Fruit fly (Drosophila melanogaster) whole organism, embryonic: Measurements from ENCODE around the gene CG11367.

Experiments
- Atf-2 ChIP-seq: fragments of 200-800 bp; sonication (Bioruptor generic); optimal IDR thresholded peaks from 2 replicates; lab custom pipeline; 2016; ENCODE audit warnings: missing biosample characterization, missing genetic modification characterization
- Bdp1 ChIP-seq: fragments of 200-800 bp; sonication (Bioruptor generic); optimal IDR thresholded peaks from 3 replicates; lab custom pipeline; 2016; ENCODE audit warnings: missing biosample characterization, missing genetic modification characterization
- Bgb ChIP-seq: fragments of 200-800 bp; sonication (Bioruptor generic); IDR thresholded peaks from 2 replicates; pipeline ENCODE4 v1.3.6; 2022; ENCODE audit warnings: missing biosample characterization, missing genetic modification characterization; ENCODE audit not compliant: partially characterized antibody
- CG1024 ChIP-seq: fragments of 200-800 bp; sonication (Bioruptor generic); IDR thresholded peaks from 2 replicates; pipeline ENCODE4 v1.3.6; 2022; ENCODE audit warnings: missing biosample characterization, missing genetic modification characterization
- CG11093 ChIP-seq: fragments of 200-800 bp; sonication (Bioruptor generic); IDR thresholded peaks from 3 replicates; pipeline ENCODE4 v1.3.6; 2022; ENCODE audit warnings: missing biosample characterization, missing genetic modification characterization
- CG11695 ChIP-seq: fragments of 200-800 bp; sonication (Bioruptor generic); IDR thresholded peaks from 3 replicates; pipeline ENCODE4 v1.3.6; 2022; ENCODE audit warnings: missing biosample characterization, missing genetic modification characterization
- CG11723 ChIP-seq: fragments of 200-800 bp; sonication (Bioruptor generic); optimal IDR thresholded peaks from 2 replicates; lab custom pipeline; 2017; ENCODE audit warnings: missing biosample characterization, mild to moderate bottlenecking, missing genetic modification characterization
- CG12104 ChIP-seq: fragments of 200-800 bp; sonication (Bioruptor generic); optimal IDR thresholded peaks from 3 replicates; lab custom pipeline; 2016; ENCODE audit warnings: missing biosample characterization, missing genetic modification characterization
- CG14014 ChIP-seq: fragments of 200-800 bp; sonication (Bioruptor generic); IDR thresholded peaks from 2 replicates; pipeline ENCODE4 v1.3.6; 2022; ENCODE audit warnings: missing biosample characterization, missing genetic modification characterization
- CG16813 ChIP-seq: fragments of 200-800 bp; sonication (Bioruptor generic); IDR thresholded peaks from 3 replicates; pipeline ENCODE4 v1.3.6; 2022; ENCODE audit warnings: missing biosample characterization, missing genetic modification characterization; ENCODE audit not compliant: partially characterized antibody
- CG18764 ChIP-seq: fragments of 200-800 bp; sonication (Bioruptor generic); optimal IDR thresholded peaks from 3 replicates; lab custom pipeline; 2016; ENCODE audit warnings: missing biosample characterization, missing genetic modification characterization
- CG3065 ChIP-seq: fragments of 200-800 bp; sonication (Bioruptor generic); optimal IDR thresholded peaks from 2 replicates; lab custom pipeline; 2016; ENCODE audit warnings: missing biosample characterization, missing genetic modification characterization
- CG31388 ChIP-seq: fragments of 200-800 bp; sonication (Bioruptor generic); optimal IDR thresholded peaks from 2 replicates; lab custom pipeline; 2016; ENCODE audit warnings: missing biosample characterization, missing genetic modification characterization
- CG43689 ChIP-seq: fragments of 200-800 bp; sonication (Bioruptor generic); IDR thresholded peaks from 2 replicates; pipeline ENCODE4 v1.3.6; 2022; ENCODE audit warnings: missing biosample characterization, missing genetic modification characterization
- CG4707 ChIP-seq: fragments of 200-800 bp; sonication (Bioruptor generic); optimal IDR thresholded peaks from 2 replicates; lab custom pipeline; 2018; ENCODE audit warnings: missing biosample characterization, mild to moderate bottlenecking, missing genetic modification characterization, moderate library complexity
- CG4730 ChIP-seq: fragments of 200-800 bp; sonication (Bioruptor generic); IDR thresholded peaks from 2 replicates; pipeline ENCODE4 v1.3.6; 2022; ENCODE audit warnings: missing biosample characterization, missing genetic modification characterization
- CG6175 ChIP-seq: fragments of 200-800 bp; sonication (Bioruptor generic); IDR thresholded peaks from 3 replicates; pipeline ENCODE4 v1.3.6; 2022; ENCODE audit warnings: missing biosample characterization, missing genetic modification characterization
- CG6654 ChIP-seq: fragments of 200-800 bp; sonication (Bioruptor generic); optimal IDR thresholded peaks from 2 replicates; lab custom pipeline; 2017; ENCODE audit warnings: missing biosample characterization, mild to moderate bottlenecking, missing genetic modification characterization
- CG7372 ChIP-seq: fragments of 200-800 bp; sonication (Bioruptor generic); IDR thresholded peaks from 2 replicates; pipeline ENCODE4 v1.3.6; 2022; ENCODE audit warnings: missing biosample characterization, missing genetic modification characterization
- CG7928 ChIP-seq: fragments of 200-800 bp; sonication (Bioruptor generic); optimal IDR thresholded peaks from 2 replicates; lab custom pipeline; 2017; ENCODE audit warnings: missing biosample characterization, mild to moderate bottlenecking, missing genetic modification characterization
- CG8089 ChIP-seq: fragments of 200-800 bp; sonication (Bioruptor generic); optimal IDR thresholded peaks from 3 replicates; lab custom pipeline; 2016; ENCODE audit warnings: missing biosample characterization, missing genetic modification characterization
- CG8478 ChIP-seq: fragments of >200 bp; optimal IDR thresholded peaks from 2 replicates; lab custom pipeline; 2018
- CG9609 ChIP-seq: fragments of 200-800 bp; sonication (Bioruptor generic); optimal IDR thresholded peaks from 3 replicates; lab custom pipeline; 2016; ENCODE audit warnings: missing biosample characterization, missing genetic modification characterization
- CG9876 ChIP-seq: fragments of 200-800 bp; sonication (Bioruptor generic); optimal IDR thresholded peaks from 2 replicates; lab custom pipeline; 2016; ENCODE audit warnings: missing biosample characterization, missing genetic modification characterization
- CoRest ChIP-seq: fragments of 200-800 bp; sonication (Bioruptor generic); optimal IDR thresholded peaks from 3 replicates; lab custom pipeline; 2018; ENCODE audit warnings: missing biosample characterization, mild to moderate bottlenecking, missing genetic modification characterization, moderate library complexity
- Deaf1 ChIP-seq: fragments of 200-800 bp; optimal IDR thresholded peaks from 3 replicates; lab custom pipeline; 2019; ENCODE audit warnings: missing biosample characterization, mild to moderate bottlenecking, missing genetic modification characterization, moderate library complexity
- Dip2 ChIP-seq: fragments of 200-800 bp; sonication (Bioruptor generic); IDR thresholded peaks from 2 replicates; pipeline ENCODE4 v1.3.6; 2022; ENCODE audit warnings: missing biosample characterization, missing genetic modification characterization
- Ets65A ChIP-seq: fragments of 200-800 bp; sonication (Bioruptor generic); peaks from one replicate; lab custom pipeline; 2016; ENCODE audit warnings: missing biosample characterization, missing genetic modification characterization
- Hmr ChIP-seq: fragments of 200-800 bp; sonication (Bioruptor generic); optimal IDR thresholded peaks from 3 replicates; lab custom pipeline; 2017; ENCODE audit warnings: mild to moderate bottlenecking, missing biosample characterization, missing genetic modification reagents, missing genetic modification characterization
- Hr3 ChIP-seq: fragments of 200-800 bp; sonication (Bioruptor generic); optimal IDR thresholded peaks from 3 replicates; lab custom pipeline; 2016; ENCODE audit warnings: missing biosample characterization, missing genetic modification characterization
- Lim3 ChIP-seq: fragments of 200-800 bp; sonication (Bioruptor generic); IDR thresholded peaks from 2 replicates; pipeline ENCODE4 v1.3.6; 2022; ENCODE audit warnings: missing biosample characterization, missing genetic modification characterization
- Myb ChIP-seq: fragments of 200-800 bp; sonication (Bioruptor generic); optimal IDR thresholded peaks from 2 replicates; lab custom pipeline; 2016; ENCODE audit warnings: missing biosample characterization, missing genetic modification characterization
- NC2α ChIP-seq: fragments of 200-800 bp; sonication (Bioruptor generic); optimal IDR thresholded peaks from 2 replicates; lab custom pipeline; 2016; ENCODE audit warnings: missing biosample characterization, missing genetic modification characterization
- Oli ChIP-seq: fragments of 200-800 bp; sonication (Bioruptor generic); optimal IDR thresholded peaks from 2 replicates; lab custom pipeline; 2018; ENCODE audit warnings: missing biosample characterization, mild to moderate bottlenecking, missing genetic modification characterization, moderate library complexity
- Rx ChIP-seq: fragments of 200-800 bp; sonication (Bioruptor generic); IDR thresholded peaks from 2 replicates; pipeline ENCODE4 v1.3.6; 2022; ENCODE audit warnings: missing biosample characterization, missing genetic modification characterization
- Sry-β ChIP-seq: fragments of 200-800 bp; sonication (Bioruptor generic); optimal IDR thresholded peaks from 2 replicates; lab custom pipeline; 2018; ENCODE audit warnings: missing biosample characterization, mild to moderate bottlenecking, missing genetic modification characterization, moderate library complexity
- bsh ChIP-seq, 2 experiments: fragments of 200-800 bp; sonication (Bioruptor generic); optimal IDR thresholded peaks; 2 replicates each; lab custom pipeline; 2017 to 2018; ENCODE audit warnings: mild to moderate bottlenecking in 2 of 2, missing biosample characterization in 2 of 2, missing genetic modification characterization in 2 of 2, moderate library complexity in 1 of 2
- cato ChIP-seq: fragments of 200-800 bp; sonication (Bioruptor generic); optimal IDR thresholded peaks from 2 replicates; lab custom pipeline; 2016; ENCODE audit warnings: missing biosample characterization, missing genetic modification characterization, borderline replicate concordance
- danr ChIP-seq: fragments of 200-800 bp; sonication (Bioruptor generic); IDR thresholded peaks from 2 replicates; pipeline ENCODE4 v1.3.6; 2022; ENCODE audit warnings: missing biosample characterization, missing genetic modification characterization
- fd102C ChIP-seq: fragments of 200-800 bp; sonication (Bioruptor generic); optimal IDR thresholded peaks from 2 replicates; lab custom pipeline; 2018; ENCODE audit warnings: missing biosample characterization, mild to moderate bottlenecking, missing genetic modification characterization, moderate library complexity
- jing ChIP-seq: fragments of 200-800 bp; sonication (Bioruptor generic); optimal IDR thresholded peaks from 2 replicates; lab custom pipeline; 2018; ENCODE audit warnings: missing biosample characterization, mild to moderate bottlenecking, missing genetic modification characterization
- ken ChIP-seq: fragments of 200-800 bp; sonication (Bioruptor generic); IDR thresholded peaks from 3 replicates; pipeline ENCODE4 v1.3.6; 2022; ENCODE audit warnings: missing biosample characterization, missing genetic modification characterization
- lmd ChIP-seq: fragments of 200-800 bp; sonication (Bioruptor generic); IDR thresholded peaks from 2 replicates; pipeline ENCODE4 v1.3.6; 2022; ENCODE audit warnings: missing biosample characterization, missing genetic modification characterization
- mirr ChIP-seq: fragments of 200-800 bp; sonication (Bioruptor generic); optimal IDR thresholded peaks from 3 replicates; lab custom pipeline; 2018; ENCODE audit warnings: missing biosample characterization, mild to moderate bottlenecking, missing genetic modification characterization
- nerfin-1 ChIP-seq: fragments of 200-800 bp; sonication (Bioruptor generic); optimal IDR thresholded peaks from 3 replicates; lab custom pipeline; 2019; ENCODE audit warnings: missing biosample characterization, mild to moderate bottlenecking, missing genetic modification characterization, moderate library complexity
- pan ChIP-seq, 4 experiments: fragments of >200 bp in 3 of 4; fragments of 200-800 bp in 1 of 4; sonication (Bioruptor generic) in 1 of 4; optimal IDR thresholded peaks in 3 of 4; IDR thresholded peaks in 1 of 4; 2 replicates each; pipeline versions ENCODE4 v1.3.6 to Lab custom; 2017 to 2022; ENCODE audit warnings: missing biosample characterization in 2 of 4, missing genetic modification characterization in 2 of 4, mixed read lengths in 1 of 4
- run ChIP-seq: fragments of 200-800 bp; sonication (Bioruptor generic); optimal IDR thresholded peaks from 3 replicates; lab custom pipeline; 2018; ENCODE audit warnings: missing biosample characterization, mild to moderate bottlenecking, missing genetic modification characterization
- zen ChIP-seq: fragments of 200-800 bp; sonication (Bioruptor generic); optimal IDR thresholded peaks from 3 replicates; lab custom pipeline; 2018; ENCODE audit warnings: missing biosample characterization, mild to moderate bottlenecking, missing genetic modification characterization, moderate library complexity
- zf30C ChIP-seq: fragments of 200-800 bp; sonication (Bioruptor generic); optimal IDR thresholded peaks from 3 replicates; lab custom pipeline; 2018; ENCODE audit warnings: missing biosample characterization, mild to moderate bottlenecking, missing genetic modification characterization

Gene CG11367

dm6 chr3L:22741389-22742120, 13.6 kb downstream of the CG11367 start, which contains the start of gene CG7369 (continued):
- TF ChIP-seq Oli (tag; lab: Kevin White, UChicago) (peak; percentile 66), nerfin-1 (tag; lab: Kevin White, UChicago) (peak; percentile 69), CG11695 (GFP tag; lab: Robert Waterston, UW) (peak; percentile 75), Myb (peak; percentile 62), Ets65A (peak; percentile 98), CG7372 (GFP tag; lab: Robert Waterston, UW) (peak; percentile 82), Hr3 (GFP tag; lab: Kevin White, UChicago) (peak; percentile 87), jing (GFP tag; lab: Kevin White, UChicago) (peak; percentile 52), cato (GFP tag; lab: Kevin White, UChicago) (peak; percentile 78), NC2α (no peak), zf30C (GFP tag; lab: Kevin White, UChicago) (no peak), CG14014 (GFP tag; lab: Robert Waterston, UW) (peak; percentile 74), zen (tag; lab: Kevin White, UChicago) (peak; percentile 80), CG16813 (GFP tag; lab: Robert Waterston, UW) (peak; percentile 76), CG9609 (peak; percentile 63), Bdp1 (GFP tag; lab: Kevin White, UChicago) (peak; percentile 36), bsh (GFP tag; optimal IDR thresholded peaks at IDR 0.05; lab: Kevin White, UChicago) (peak; percentile 32 to 54), CG6175 (GFP tag; lab: Robert Waterston, UW) (0 out of 3 replicates have a peak, but pooled peaks have one; percentile 36), danr (peak; percentile 24; the same call in 1 of the 2 replicates), CG18764 (GFP tag; lab: Kevin White, UChicago) (peak; percentile 83), Hmr (GFP tag; lab: Kevin White, UChicago) (peak; percentile 91), ken (GFP tag; lab: Robert Waterston, UW) (peak; percentile 74), Deaf1 (tag; lab: Kevin White, UChicago) (peak; percentile 56), mirr (GFP tag; lab: Kevin White, UChicago) (peak; percentile 61), run (peak; percentile 28), CG4730 (peak; percentile 68), CG9876 (GFP tag; lab: Kevin White, UChicago) (peak; percentile 67), CG1024 (no peak; the same call in 1 of the 2 replicates), CG43689 (GFP tag; lab: Robert Waterston, UW) (no peak), Lim3 (GFP tag; lab: Robert Waterston, UW) (no peak), CG11723 (GFP tag; lab: Kevin White, UChicago) (peak; percentile 83), CG4707 (no peak), CoRest (tag; lab: Kevin White, UChicago) (peak; percentile 97), Bgb (peak; percentile 50; the same call in 1 of the 2 replicates), CG8089 (GFP tag; lab: Kevin White, UChicago) (peak; percentile 25), pan (optimal IDR thresholded peaks at IDR 0.05; lab: Kevin White, UChicago) (no peak), pan (GFP tag; optimal IDR thresholded peaks at IDR 0.05 in 1 of 2, IDR thresholded peaks at IDR 0.05 in 1 of 2) (peak in 1 of 2 experiments; percentile 74), Sry-β (GFP tag; lab: Kevin White, UChicago) (peak; percentile 81), CG12104 (GFP tag; lab: Kevin White, UChicago) (peak; percentile 87), CG8478 (lab: Kevin White, UChicago) (no peak), CG31388 (GFP tag; lab: Kevin White, UChicago) (peak; percentile 59), CG7928 (GFP tag; lab: Kevin White, UChicago) (peak; percentile 95), fd102C (no peak), lmd (GFP tag; lab: Robert Waterston, UW) (no peak; the same call in none of the 2 replicates), CG3065 (peak; percentile 66), CG6654 (GFP tag; lab: Kevin White, UChicago) (peak; percentile 54), Atf-2 (GFP tag; lab: Kevin White, UChicago) (peak; percentile 37), CG11093 (GFP tag; lab: Robert Waterston, UW) (peak; percentile 66; the same call in 2 of the 3 replicates), Dip2 (GFP tag; lab: Robert Waterston, UW) (no peak), Rx (GFP tag; lab: Robert Waterston, UW) (peak; percentile 62)
